Worm (Caenorhabditis elegans) whole organism, L3 larva: Measurements from ENCODE around the gene T28F3.11.
A peak's percentile ranks its signal among the peaks of the same experiment; 100 is the strongest.

Experiments
- R02D3.7 ChIP-seq: fragments of 150-350 bp; optimal IDR thresholded peaks from 2 replicates; lab custom pipeline; 2014; ENCODE audit warnings: missing biosample characterization, missing genetic modification characterization
- ZK546.5 ChIP-seq: sonication (generic microtip); optimal IDR thresholded peaks from 2 replicates; lab custom pipeline; 2017; ENCODE audit warnings: missing biosample characterization, missing genetic modification characterization
- aly-2 ChIP-seq: fragments of 150-350 bp; optimal IDR thresholded peaks from 2 replicates; lab custom pipeline; 2014; ENCODE audit warnings: missing biosample characterization, missing genetic modification characterization
- ama-1 ChIP-seq: fragments of 150-350 bp; optimal IDR thresholded peaks from 2 replicates; lab custom pipeline; 2018
- ceh-16 ChIP-seq: sonication (generic microtip); optimal IDR thresholded peaks from 2 replicates; lab custom pipeline; 2017; ENCODE audit warnings: missing biosample characterization, missing genetic modification characterization
- ceh-28 ChIP-seq: fragments of 150-350 bp; optimal IDR thresholded peaks from 2 replicates; lab custom pipeline; 2014; ENCODE audit warnings: missing biosample characterization, missing genetic modification reagents, missing genetic modification characterization
- ceh-82 ChIP-seq: fragments of 150-350 bp; optimal IDR thresholded peaks from 2 replicates; lab custom pipeline; 2014; ENCODE audit warnings: missing biosample characterization, missing genetic modification characterization
- ceh-9 ChIP-seq: sonication (generic microtip); optimal IDR thresholded peaks from 2 replicates; lab custom pipeline; 2018; ENCODE audit warnings: missing biosample characterization, missing genetic modification characterization
- daf-12 ChIP-seq: fragments of 150-350 bp; optimal IDR thresholded peaks from 2 replicates; lab custom pipeline; 2014; ENCODE audit warnings: missing biosample characterization, missing genetic modification reagents, missing genetic modification characterization
- egl-27 ChIP-seq: sonication (generic microtip); optimal IDR thresholded peaks from 4 replicates; lab custom pipeline; 2017; ENCODE audit warnings: missing biosample characterization, missing genetic modification reagents, missing genetic modification characterization
- egl-5 ChIP-seq: fragments of 150-350 bp; optimal IDR thresholded peaks from 2 replicates; lab custom pipeline; 2017; ENCODE audit warnings: missing biosample characterization, missing genetic modification reagents, missing genetic modification characterization, inconsistent platforms
- elt-1 ChIP-seq: fragments of 150-350 bp; optimal IDR thresholded peaks from 2 replicates; lab custom pipeline; 2014; ENCODE audit warnings: missing biosample characterization, missing genetic modification characterization
- elt-2 ChIP-seq: sonication (generic microtip); optimal IDR thresholded peaks from 2 replicates; lab custom pipeline; 2016; ENCODE audit warnings: missing genetic modification reagents, mild to moderate bottlenecking, missing genetic modification characterization, missing compliant biosample characterization
- elt-3 ChIP-seq, 3 experiments: fragments of 150-350 bp in 1 of 3; sonication (generic microtip) in 2 of 3; optimal IDR thresholded peaks; 2 replicates in 2 of 3; 4 replicates in 1 of 3; lab custom pipeline; 2014 to 2017; ENCODE audit warnings: missing biosample characterization in 3 of 3, missing genetic modification characterization in 3 of 3
- eor-1 ChIP-seq, 2 experiments: fragments of 150-350 bp; optimal IDR thresholded peaks; 2 replicates each; lab custom pipeline; 2014 to 2018; ENCODE audit warnings: missing biosample characterization in 2 of 2, missing genetic modification characterization in 2 of 2
- fkh-10 ChIP-seq: sonication (generic microtip); optimal IDR thresholded peaks from 2 replicates; lab custom pipeline; 2017; ENCODE audit warnings: missing biosample characterization, missing genetic modification reagents, missing genetic modification characterization
- fkh-2 ChIP-seq: fragments of 150-350 bp; optimal IDR thresholded peaks from 2 replicates; lab custom pipeline; 2014; ENCODE audit warnings: missing biosample characterization, missing genetic modification reagents, missing genetic modification characterization
- fos-1 ChIP-seq: fragments of 150-350 bp; optimal IDR thresholded peaks from 2 replicates; lab custom pipeline; 2014; ENCODE audit warnings: missing biosample characterization, missing genetic modification characterization
- hmg-11 ChIP-seq: sonication (generic microtip); optimal IDR thresholded peaks from 2 replicates; lab custom pipeline; 2016; ENCODE audit warnings: missing genetic modification characterization, missing compliant biosample characterization
- jun-1 ChIP-seq: fragments of 150-350 bp; optimal IDR thresholded peaks from 2 replicates; lab custom pipeline; 2014; ENCODE audit warnings: missing biosample characterization, missing genetic modification reagents, missing genetic modification characterization
- lin-15B ChIP-seq: fragments of 150-350 bp; optimal IDR thresholded peaks from 2 replicates; lab custom pipeline; 2014; ENCODE audit warnings: missing biosample characterization, missing genetic modification characterization
- lin-39 ChIP-seq: fragments of 150-350 bp; optimal IDR thresholded peaks from 2 replicates; lab custom pipeline; 2018; ENCODE audit warnings: missing biosample characterization, missing genetic modification reagents, missing genetic modification characterization
- mdl-1 ChIP-seq: fragments of 150-350 bp; optimal IDR thresholded peaks from 2 replicates; lab custom pipeline; 2014; ENCODE audit warnings: missing biosample characterization, missing genetic modification characterization
- mml-1 ChIP-seq: fragments of 150-350 bp; sonication (generic microtip); optimal IDR thresholded peaks from 3 replicates; lab custom pipeline; 2014; ENCODE audit warnings: missing biosample characterization, missing genetic modification characterization
- nfya-1 ChIP-seq: sonication (generic microtip); optimal IDR thresholded peaks from 2 replicates; lab custom pipeline; 2017; ENCODE audit warnings: missing genetic modification characterization, mild to moderate bottlenecking, missing compliant biosample characterization, antibody characterized with exemption, moderate library complexity; ENCODE audit not compliant: insufficient read depth
- nhr-11 ChIP-seq: fragments of 150-350 bp; optimal IDR thresholded peaks from 2 replicates; lab custom pipeline; 2014; ENCODE audit warnings: missing biosample characterization, missing genetic modification characterization
- nhr-23 ChIP-seq: fragments of 150-350 bp; optimal IDR thresholded peaks from 2 replicates; lab custom pipeline; 2014; ENCODE audit warnings: missing biosample characterization, missing genetic modification reagents, missing genetic modification characterization
- nhr-237 ChIP-seq: fragments of 150-350 bp; optimal IDR thresholded peaks from 2 replicates; lab custom pipeline; 2014; ENCODE audit warnings: missing biosample characterization, missing genetic modification characterization
- nhr-25 ChIP-seq: sonication (generic microtip); optimal IDR thresholded peaks from 2 replicates; lab custom pipeline; 2017; ENCODE audit warnings: missing biosample characterization, missing genetic modification characterization
- nhr-28 ChIP-seq: fragments of 150-350 bp; optimal IDR thresholded peaks from 2 replicates; lab custom pipeline; 2014; ENCODE audit warnings: missing biosample characterization, missing genetic modification characterization
- nhr-43 ChIP-seq: sonication (generic microtip); optimal IDR thresholded peaks from 2 replicates; lab custom pipeline; 2016; ENCODE audit warnings: mild to moderate bottlenecking, missing genetic modification characterization, missing compliant biosample characterization; ENCODE audit not compliant: poor library complexity, severe bottlenecking
- nhr-67 ChIP-seq: fragments of 150-350 bp; optimal IDR thresholded peaks from 2 replicates; lab custom pipeline; 2014; ENCODE audit warnings: missing biosample characterization, missing genetic modification characterization
- nhr-76 ChIP-seq: fragments of 150-350 bp; sonication (generic microtip); optimal IDR thresholded peaks from 5 replicates; lab custom pipeline; 2014; ENCODE audit warnings: missing biosample characterization, missing genetic modification characterization
- nhr-77 ChIP-seq: fragments of 150-350 bp; optimal IDR thresholded peaks from 2 replicates; lab custom pipeline; 2014; ENCODE audit warnings: missing biosample characterization, missing genetic modification characterization
- pha-4 ChIP-seq: fragments of 150-350 bp; optimal IDR thresholded peaks from 2 replicates; lab custom pipeline; 2014; ENCODE audit warnings: missing biosample characterization, missing genetic modification reagents, missing genetic modification characterization
- sea-2 ChIP-seq: fragments of 150-350 bp; sonication (generic microtip); optimal IDR thresholded peaks from 4 replicates; lab custom pipeline; 2014; ENCODE audit warnings: missing biosample characterization, missing genetic modification reagents, missing genetic modification characterization
- skn-1 ChIP-seq: fragments of 150-350 bp; optimal IDR thresholded peaks from 2 replicates; lab custom pipeline; 2014; ENCODE audit warnings: missing biosample characterization, missing genetic modification characterization
- snpc-4 ChIP-seq: fragments of 150-350 bp; optimal IDR thresholded peaks from 2 replicates; lab custom pipeline; 2014; ENCODE audit warnings: missing biosample characterization, missing genetic modification characterization
- unc-39 ChIP-seq: sonication (generic microtip); optimal IDR thresholded peaks from 4 replicates; lab custom pipeline; 2017; ENCODE audit warnings: missing biosample characterization, missing genetic modification characterization
- unc-62 ChIP-seq: fragments of 150-350 bp; sonication (generic microtip); optimal IDR thresholded peaks from 4 replicates; lab custom pipeline; 2014; ENCODE audit warnings: missing biosample characterization, missing genetic modification reagents, missing genetic modification characterization
- zag-1 ChIP-seq: fragments of 150-350 bp; optimal IDR thresholded peaks from 2 replicates; lab custom pipeline; 2014; ENCODE audit warnings: missing biosample characterization, missing genetic modification characterization
- ztf-11 ChIP-seq: fragments of 150-350 bp; optimal IDR thresholded peaks from 2 replicates; lab custom pipeline; 2014; ENCODE audit warnings: missing biosample characterization, missing genetic modification characterization
- ztf-4 ChIP-seq: fragments of 150-350 bp; optimal IDR thresholded peaks from 2 replicates; lab custom pipeline; 2014; ENCODE audit warnings: missing biosample characterization, missing genetic modification characterization

The T28F3.11 gene

ce11 chrIV:17308211-17308610 is 16.7 kb upstream of the T28F3.11 start, which contains the start of gene T28F3.9:
Gene T28F3.9, plus strand, starts transcription at chrIV:17308511.
- TF ChIP-seq R02D3.7 (no peak), nhr-67 (tag; lab: Kevin White, UChicago) (no peak), nhr-11 (no peak), skn-1 (tag; lab: Kevin White, UChicago) (no peak), mml-1 (tag; lab: Kevin White, UChicago) (no peak), lin-15B (tag; lab: Kevin White, UChicago) (no peak), unc-62 (GFP tag; lab: Kevin White, UChicago) (no peak), egl-27 (tag; lab: Kevin White, UChicago) (no peak), pha-4 (tag; lab: Kevin White, UChicago) (no peak), nhr-76 (tag; lab: Kevin White, UChicago) (no peak), mdl-1 (tag; lab: Kevin White, UChicago) (no peak), aly-2 (tag; lab: Kevin White, UChicago) (no peak), egl-5 (tag; lab: Kevin White, UChicago) (no peak), elt-3 (tag; optimal IDR thresholded peaks at IDR 0.05; lab: Kevin White, UChicago) (no peak), fos-1 (tag; lab: Kevin White, UChicago) (no peak)

- TF ChIP-seq elt-2 (tag; lab: Kevin White, UChicago) = peak; percentile 26
Measured at ce11 chrIV:17307223-17307622, 15.7 kb upstream of the T28F3.11 start, which contains the start of gene T28F3.8. Gene T28F3.8, minus strand, starts transcription at chrIV:17307323.

DNA sequence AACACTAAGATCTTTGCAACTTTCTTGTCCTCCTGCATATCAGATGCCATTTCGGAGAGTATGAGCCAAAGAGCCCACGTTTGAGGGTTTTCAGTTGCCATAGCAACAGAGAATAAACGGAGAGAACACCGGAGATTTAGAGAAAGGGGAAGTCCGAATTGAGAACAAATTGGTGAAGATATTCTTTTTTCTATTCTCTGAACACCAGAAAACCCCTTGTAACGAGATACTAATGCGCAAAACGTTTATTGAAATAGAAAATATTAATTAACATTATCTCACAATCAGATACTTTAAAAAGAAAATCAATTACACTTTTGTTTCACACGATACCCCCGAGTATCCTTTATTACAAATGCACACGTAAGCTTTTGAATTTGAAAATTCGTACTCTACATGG is 10.5 kb upstream of the T28F3.11 start, which contains the start of gene ifta-2:
Gene ifta-2, minus strand, starts transcription at position 101 of the 400 bp plus-strand sequence.
- TF ChIP-seq hmg-11 (tag; lab: Kevin White, UChicago) (no peak), nhr-76 (tag; lab: Kevin White, UChicago) (no peak), mdl-1 (tag; lab: Kevin White, UChicago) (no peak), nhr-28 (tag; lab: Kevin White, UChicago) (no peak), ztf-4 (no peak), eor-1 (tag; optimal IDR thresholded peaks at IDR 0.05; lab: Kevin White, UChicago) (no peak), elt-3 (tag; optimal IDR thresholded peaks at IDR 0.05; lab: Kevin White, UChicago) (no peak), sea-2 (GFP tag; lab: Kevin White, UChicago) (no peak), nhr-237 (tag; lab: Kevin White, UChicago) (no peak), egl-5 (tag; lab: Kevin White, UChicago) (no peak), mml-1 (tag; lab: Kevin White, UChicago) (no peak), ZK546.5 (tag; lab: Kevin White, UChicago) (no peak)

ce11 chrIV:17294489-17294888 is 3.0 kb upstream of the T28F3.11 start, which contains the start of gene T28F3.5:
Gene T28F3.5, plus strand, starts transcription at chrIV:17294789.
- TF ChIP-seq nhr-237 (tag; lab: Kevin White, UChicago) = no peak
- no peak for TF ChIP-seq egl-5 (tag; lab: Kevin White, UChicago)
- no peak for TF ChIP-seq ama-1
- no peak for TF ChIP-seq snpc-4 (tag; lab: Kevin White, UChicago)
- no peak for TF ChIP-seq fos-1 (tag; lab: Kevin White, UChicago)
- TF ChIP-seq unc-39 (tag; lab: Kevin White, UChicago) = no peak
- TF ChIP-seq ceh-9 (tag; lab: Kevin White, UChicago) = no peak
- no peak for TF ChIP-seq elt-3 (tag; optimal IDR thresholded peaks at IDR 0.05; lab: Kevin White, UChicago)
- no peak for TF ChIP-seq nhr-43 (tag; lab: Kevin White, UChicago)
- TF ChIP-seq ceh-16 = no peak
- no peak for TF ChIP-seq nhr-77 (tag; lab: Kevin White, UChicago)
- no peak for TF ChIP-seq nfya-1
- TF ChIP-seq elt-2 (tag; lab: Kevin White, UChicago) = no peak
- no peak for TF ChIP-seq ceh-82 (tag; lab: Kevin White, UChicago)
- no peak for TF ChIP-seq aly-2 (tag; lab: Kevin White, UChicago)
- TF ChIP-seq elt-1 = no peak
- TF ChIP-seq fkh-10 (GFP tag; lab: Kevin White, UChicago) = no peak
- no peak for TF ChIP-seq fkh-2 (tag; lab: Kevin White, UChicago)

- TF ChIP-seq R02D3.7 (no peak), unc-39 (tag; lab: Kevin White, UChicago) (no peak), lin-39 (tag; lab: Kevin White, UChicago) (peak; percentile 72), nhr-43 (tag; lab: Kevin White, UChicago) (no peak), hmg-11 (tag; lab: Kevin White, UChicago) (peak; percentile 40), nhr-28 (tag; lab: Kevin White, UChicago) (no peak), zag-1 (tag; lab: Kevin White, UChicago) (no peak), nhr-25 (no peak), unc-62 (GFP tag; lab: Kevin White, UChicago) (no peak), elt-2 (tag; lab: Kevin White, UChicago) (no peak), egl-27 (tag; lab: Kevin White, UChicago) (no peak), nhr-23 (no peak), ceh-9 (tag; lab: Kevin White, UChicago) (no peak), jun-1 (no peak), egl-5 (tag; lab: Kevin White, UChicago) (peak; percentile 71), ama-1 (no peak), lin-15B (tag; lab: Kevin White, UChicago) (peak; percentile 32), daf-12 (tag; lab: Kevin White, UChicago) (no peak), snpc-4 (tag; lab: Kevin White, UChicago) (no peak), ceh-28 (tag; lab: Kevin White, UChicago) (no peak), ztf-11 (tag; lab: Kevin White, UChicago) (no peak)
Measured at ce11 chrIV:17293679-17294078, 2.2 kb upstream of the T28F3.11 start.
